Fruit fly (Drosophila melanogaster) whole organism, embryonic: ENCODE results near the gene Scm.

Experiments
- Ada2b ChIP-seq: fragments of 200-800 bp; sonication (Bioruptor generic); IDR thresholded peaks from 2 replicates; pipeline ENCODE4 v1.3.6; 2022; ENCODE audit warnings: missing biosample characterization, missing genetic modification characterization
- Atf3 ChIP-seq: fragments of 200-800 bp; sonication (Bioruptor generic); optimal IDR thresholded peaks from 3 replicates; lab custom pipeline; 2016; ENCODE audit warnings: missing biosample characterization, missing genetic modification characterization
- Blimp-1 ChIP-seq: fragments of 200-800 bp; sonication (Bioruptor generic); optimal IDR thresholded peaks from 3 replicates; lab custom pipeline; 2018; ENCODE audit warnings: missing biosample characterization, missing genetic modification characterization, mild to moderate bottlenecking, moderate library complexity, missing genetic modification reagents
- CG10321 ChIP-seq: fragments of 200-800 bp; sonication (Bioruptor generic); IDR thresholded peaks from 2 replicates; pipeline ENCODE4 v1.3.6; 2022; ENCODE audit warnings: missing biosample characterization, missing genetic modification characterization
- CG10543 ChIP-seq: fragments of 200-800 bp; sonication (Bioruptor generic); optimal IDR thresholded peaks from 3 replicates; lab custom pipeline; 2017; ENCODE audit warnings: missing biosample characterization, mild to moderate bottlenecking, missing genetic modification characterization, moderate library complexity
- CG11696 ChIP-seq: fragments of 200-800 bp; sonication (Bioruptor generic); IDR thresholded peaks from 2 replicates; pipeline ENCODE4 v1.3.6; 2022; ENCODE audit warnings: missing biosample characterization, missing genetic modification characterization
- CG12071 ChIP-seq: fragments of 200-800 bp; sonication (Bioruptor generic); optimal IDR thresholded peaks from 3 replicates; lab custom pipeline; 2018; ENCODE audit warnings: missing biosample characterization, mild to moderate bottlenecking, missing genetic modification characterization
- CG12155 ChIP-seq: fragments of 200-800 bp; sonication (Bioruptor generic); optimal IDR thresholded peaks from 3 replicates; lab custom pipeline; 2016; ENCODE audit warnings: missing biosample characterization, missing genetic modification characterization
- CG1233 ChIP-seq: fragments of 200-800 bp; sonication (Bioruptor generic); optimal IDR thresholded peaks from 4 replicates; lab custom pipeline; 2018; ENCODE audit warnings: missing biosample characterization, mild to moderate bottlenecking, missing genetic modification characterization
- CG2199 ChIP-seq: fragments of 200-800 bp; sonication (Bioruptor generic); IDR thresholded peaks from 3 replicates; pipeline ENCODE4 v1.3.6; 2022; ENCODE audit warnings: missing biosample characterization, missing genetic modification characterization
- CG2889 ChIP-seq: fragments of 200-800 bp; sonication (Bioruptor generic); IDR thresholded peaks from 3 replicates; pipeline ENCODE4 v1.3.6; 2022; ENCODE audit warnings: missing biosample characterization, missing genetic modification characterization
- CG30020 ChIP-seq: fragments of 200-800 bp; optimal IDR thresholded peaks from 2 replicates; lab custom pipeline; 2019; ENCODE audit warnings: missing biosample characterization, mild to moderate bottlenecking, missing genetic modification characterization, moderate library complexity
- CG32532 ChIP-seq: fragments of 200-800 bp; sonication (Bioruptor generic); IDR thresholded peaks from 2 replicates; pipeline ENCODE4 v1.3.6; 2022; ENCODE audit warnings: missing biosample characterization, missing genetic modification characterization
- CG33213 ChIP-seq: fragments of 200-800 bp; sonication (Bioruptor generic); optimal IDR thresholded peaks from 3 replicates; lab custom pipeline; 2016; ENCODE audit warnings: missing biosample characterization, missing genetic modification characterization
- CG4617 ChIP-seq: fragments of 200-800 bp; sonication (Bioruptor generic); optimal IDR thresholded peaks from 3 replicates; lab custom pipeline; 2016; ENCODE audit warnings: missing biosample characterization, missing genetic modification characterization, borderline replicate concordance
- CG7839 ChIP-seq: fragments of 200-800 bp; sonication (Bioruptor generic); optimal IDR thresholded peaks from 3 replicates; lab custom pipeline; 2018; ENCODE audit warnings: missing biosample characterization, mild to moderate bottlenecking, missing genetic modification characterization, moderate library complexity
- CG7928 ChIP-seq: fragments of 200-800 bp; sonication (Bioruptor generic); optimal IDR thresholded peaks from 2 replicates; lab custom pipeline; 2017; ENCODE audit warnings: missing biosample characterization, mild to moderate bottlenecking, missing genetic modification characterization
- CG9215 ChIP-seq: fragments of 200-800 bp; sonication (Bioruptor generic); IDR thresholded peaks from 2 replicates; pipeline ENCODE4 v1.3.6; 2022; ENCODE audit warnings: missing biosample characterization, missing genetic modification characterization
- CG9817 ChIP-seq: fragments of 200-800 bp; sonication (Bioruptor generic); optimal IDR thresholded peaks from 2 replicates; lab custom pipeline; 2018; ENCODE audit warnings: missing biosample characterization, mild to moderate bottlenecking, missing genetic modification characterization, moderate library complexity
- D ChIP-seq, 2 experiments: fragments of 200-800 bp in 1 of 2; fragments of >200 bp in 1 of 2; sonication (Bioruptor generic) in 1 of 2; optimal IDR thresholded peaks; 2 replicates in 1 of 2; 3 replicates in 1 of 2; lab custom pipeline; 2017; ENCODE audit warnings: mild to moderate bottlenecking in 1 of 2, missing biosample characterization in 1 of 2, missing genetic modification characterization in 1 of 2, missing genetic modification reagents in 1 of 2
- Deaf1 ChIP-seq: fragments of 200-800 bp; optimal IDR thresholded peaks from 3 replicates; lab custom pipeline; 2019; ENCODE audit warnings: missing biosample characterization, mild to moderate bottlenecking, missing genetic modification characterization, moderate library complexity
- Doc3 ChIP-seq: fragments of 200-800 bp; sonication (Bioruptor generic); IDR thresholded peaks from 3 replicates; pipeline ENCODE4 v1.3.6; 2022; ENCODE audit warnings: missing biosample characterization, missing genetic modification characterization; ENCODE audit not compliant: partially characterized antibody
- Fer1 ChIP-seq: fragments of 200-800 bp; sonication (Bioruptor generic); optimal IDR thresholded peaks from 2 replicates; lab custom pipeline; 2017; ENCODE audit warnings: missing biosample characterization, mild to moderate bottlenecking, missing genetic modification characterization
- HHEX ChIP-seq: fragments of 200-800 bp; sonication (Bioruptor generic); optimal IDR thresholded peaks from 3 replicates; lab custom pipeline; 2017; ENCODE audit warnings: missing biosample characterization, mild to moderate bottlenecking, missing genetic modification characterization, missing genetic modification reagents
- Hr3 ChIP-seq: fragments of 200-800 bp; sonication (Bioruptor generic); optimal IDR thresholded peaks from 3 replicates; lab custom pipeline; 2016; ENCODE audit warnings: missing biosample characterization, missing genetic modification characterization
- Sin3A ChIP-seq: fragments of >200 bp; optimal IDR thresholded peaks from 2 replicates; lab custom pipeline; 2018
- Six4 ChIP-seq: fragments of 200-800 bp; sonication (Bioruptor generic); optimal IDR thresholded peaks from 2 replicates; lab custom pipeline; 2016; ENCODE audit warnings: missing biosample characterization, missing genetic modification characterization
- Sry-β ChIP-seq: fragments of 200-800 bp; sonication (Bioruptor generic); optimal IDR thresholded peaks from 2 replicates; lab custom pipeline; 2018; ENCODE audit warnings: missing biosample characterization, mild to moderate bottlenecking, missing genetic modification characterization, moderate library complexity
- Usf ChIP-seq: fragments of 200-800 bp; sonication (Bioruptor generic); optimal IDR thresholded peaks from 2 replicates; lab custom pipeline; 2017; ENCODE audit warnings: missing genotype, missing biosample characterization, missing genetic modification characterization
- bbx ChIP-seq: fragments of 200-800 bp; sonication (Bioruptor generic); IDR thresholded peaks from 2 replicates; pipeline ENCODE4 v1.3.6; 2022; ENCODE audit warnings: missing biosample characterization, missing genetic modification characterization; ENCODE audit not compliant: partially characterized antibody
- cg ChIP-seq: fragments of 200-800 bp; sonication (Bioruptor generic); optimal IDR thresholded peaks from 3 replicates; lab custom pipeline; 2019; ENCODE audit warnings: missing biosample characterization, mild to moderate bottlenecking, missing genetic modification characterization, moderate library complexity
- chn ChIP-seq: fragments of 200-800 bp; sonication (Bioruptor generic); optimal IDR thresholded peaks from 2 replicates; lab custom pipeline; 2016; ENCODE audit warnings: missing biosample characterization, missing genetic modification characterization
- crc ChIP-seq: fragments of 200-800 bp; sonication (Bioruptor generic); optimal IDR thresholded peaks from 2 replicates; lab custom pipeline; 2016; ENCODE audit warnings: missing biosample characterization, missing genetic modification characterization
- dan ChIP-seq: fragments of 200-800 bp; sonication (Bioruptor generic); IDR thresholded peaks from 2 replicates; pipeline ENCODE4 v1.3.6; 2022; ENCODE audit warnings: missing biosample characterization, missing genetic modification characterization
- dmrt99B ChIP-seq: fragments of 200-800 bp; sonication (Bioruptor generic); optimal IDR thresholded peaks from 2 replicates; lab custom pipeline; 2018; ENCODE audit warnings: missing biosample characterization, mild to moderate bottlenecking, missing genetic modification characterization, moderate library complexity
- en ChIP-seq: fragments of 200-800 bp; sonication (Bioruptor generic); optimal IDR thresholded peaks from 2 replicates; lab custom pipeline; 2016; ENCODE audit warnings: missing biosample characterization, missing genetic modification characterization
- gcm ChIP-seq: fragments of 200-800 bp; sonication (Bioruptor generic); optimal IDR thresholded peaks from 2 replicates; lab custom pipeline; 2019; ENCODE audit warnings: missing biosample characterization, mild to moderate bottlenecking, missing genetic modification characterization, moderate library complexity
- ham ChIP-seq: fragments of 200-800 bp; sonication (Bioruptor generic); IDR thresholded peaks from 2 replicates; pipeline ENCODE4 v1.3.6; 2022; ENCODE audit warnings: missing biosample characterization, missing genetic modification characterization
- hkb ChIP-seq, 2 experiments: fragments of 200-800 bp in 1 of 2; fragments of >200 bp in 1 of 2; sonication (Bioruptor generic) in 1 of 2; IDR thresholded peaks in 1 of 2; optimal IDR thresholded peaks in 1 of 2; 2 replicates each; pipeline versions ENCODE4 v1.3.6 to Lab custom; 2017 to 2022; ENCODE audit warnings: missing biosample characterization in 1 of 2, missing genetic modification characterization in 1 of 2
- ken ChIP-seq: fragments of 200-800 bp; sonication (Bioruptor generic); IDR thresholded peaks from 3 replicates; pipeline ENCODE4 v1.3.6; 2022; ENCODE audit warnings: missing biosample characterization, missing genetic modification characterization
- kni ChIP-seq: fragments of 200-800 bp; sonication (Bioruptor generic); optimal IDR thresholded peaks from 3 replicates; lab custom pipeline; 2017; ENCODE audit warnings: mild to moderate bottlenecking, missing biosample characterization, missing genetic modification reagents, missing genetic modification characterization
- nerfin-2 ChIP-seq: fragments of 200-800 bp; sonication (Bioruptor generic); IDR thresholded peaks from 2 replicates; pipeline ENCODE4 v1.3.6; 2022; ENCODE audit warnings: missing biosample characterization, missing genetic modification characterization; ENCODE audit not compliant: partially characterized antibody
- nmo ChIP-seq: fragments of 200-800 bp; sonication (Bioruptor generic); optimal IDR thresholded peaks from 2 replicates; lab custom pipeline; 2018; ENCODE audit warnings: missing biosample characterization, mild to moderate bottlenecking, missing genetic modification characterization, moderate library complexity
- pho ChIP-seq: fragments of 200-800 bp; sonication (Bioruptor generic); optimal IDR thresholded peaks from 2 replicates; lab custom pipeline; 2016; ENCODE audit warnings: missing biosample characterization, missing genetic modification characterization
- schlank ChIP-seq: fragments of 200-800 bp; sonication (Bioruptor generic); optimal IDR thresholded peaks from 2 replicates; lab custom pipeline; 2018; ENCODE audit warnings: missing biosample characterization, mild to moderate bottlenecking, missing genetic modification characterization
- tio ChIP-seq: fragments of 200-800 bp; sonication (Bioruptor generic); optimal IDR thresholded peaks from 2 replicates; lab custom pipeline; 2017; ENCODE audit warnings: missing biosample characterization, missing genetic modification characterization, inconsistent platforms
- unpg ChIP-seq: fragments of 200-800 bp; sonication (Bioruptor generic); optimal IDR thresholded peaks from 3 replicates; lab custom pipeline; 2018; ENCODE audit warnings: missing biosample characterization, mild to moderate bottlenecking, missing genetic modification characterization, moderate library complexity
- yki ChIP-seq: fragments of >200 bp; optimal IDR thresholded peaks from 3 replicates; lab custom pipeline; 2018
- zf30C ChIP-seq: fragments of 200-800 bp; sonication (Bioruptor generic); optimal IDR thresholded peaks from 3 replicates; lab custom pipeline; 2018; ENCODE audit warnings: missing biosample characterization, mild to moderate bottlenecking, missing genetic modification characterization

Gene Scm

DNA sequence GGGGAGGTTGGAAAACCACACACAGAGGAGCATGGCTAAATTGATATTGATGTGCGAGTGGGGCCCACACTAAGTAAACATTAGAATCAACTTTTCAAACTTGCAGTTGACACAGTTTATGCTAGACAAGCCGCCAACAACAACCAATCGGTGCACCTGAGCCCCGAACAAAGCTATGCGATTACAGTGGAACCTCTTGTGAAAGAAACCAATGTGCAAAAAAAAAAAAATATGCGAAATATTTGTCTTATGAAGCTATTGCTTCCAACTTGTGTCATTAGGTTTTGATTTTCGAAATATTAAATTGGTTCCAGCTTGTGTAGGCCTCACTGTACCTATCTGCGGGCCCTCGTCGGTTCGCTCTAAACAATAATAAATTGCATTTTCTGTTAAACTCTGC, 19.1 kb downstream of the Scm start (continued):
- TF ChIP-seq CG2199 (0 out of 3 replicates have a peak, but pooled peaks have one; percentile 42), CG30020 (tag; lab: Kevin White, UChicago) (no peak), CG12155 (GFP tag; lab: Kevin White, UChicago) (peak; percentile 43), nmo (peak; percentile 81), bbx (GFP tag; lab: Robert Waterston, UW) (no peak), Sry-β (GFP tag; lab: Kevin White, UChicago) (no peak), CG10321 (peak; percentile 35; the same call in 1 of the 2 replicates), CG1233 (GFP tag; lab: Kevin White, UChicago) (peak; percentile 66), pho (GFP tag; lab: Kevin White, UChicago) (peak; percentile 35), ham (GFP tag; lab: Robert Waterston, UW) (no peak), Atf3 (GFP tag; lab: Kevin White, UChicago) (peak; percentile 68), CG10543 (no peak), tio (GFP tag; lab: Kevin White, UChicago) (peak; percentile 42), Sin3A (lab: Kevin White, UChicago) (no peak), D (optimal IDR thresholded peaks at IDR 0.05; lab: Kevin White, UChicago) (no peak), D (GFP tag; optimal IDR thresholded peaks at IDR 0.05; lab: Kevin White, UChicago) (peak; percentile 60), yki (lab: Kevin White, UChicago) (no peak), CG33213 (GFP tag; lab: Kevin White, UChicago) (peak; percentile 56), dan (GFP tag; lab: Robert Waterston, UW) (no peak), kni (GFP tag; lab: Kevin White, UChicago) (peak; percentile 30), schlank (tag; lab: Kevin White, UChicago) (peak; percentile 2), HHEX (GFP tag; lab: Kevin White, UChicago) (peak; percentile 60), CG32532 (GFP tag; lab: Robert Waterston, UW) (peak; percentile 74), ken (GFP tag; lab: Robert Waterston, UW) (peak; percentile 82; the same call in 2 of the 3 replicates), Doc3 (no peak), en (GFP tag; lab: Kevin White, UChicago) (peak; percentile 61), Six4 (peak; percentile 62), cg (GFP tag; lab: Kevin White, UChicago) (no peak), Deaf1 (no peak)

DNA sequence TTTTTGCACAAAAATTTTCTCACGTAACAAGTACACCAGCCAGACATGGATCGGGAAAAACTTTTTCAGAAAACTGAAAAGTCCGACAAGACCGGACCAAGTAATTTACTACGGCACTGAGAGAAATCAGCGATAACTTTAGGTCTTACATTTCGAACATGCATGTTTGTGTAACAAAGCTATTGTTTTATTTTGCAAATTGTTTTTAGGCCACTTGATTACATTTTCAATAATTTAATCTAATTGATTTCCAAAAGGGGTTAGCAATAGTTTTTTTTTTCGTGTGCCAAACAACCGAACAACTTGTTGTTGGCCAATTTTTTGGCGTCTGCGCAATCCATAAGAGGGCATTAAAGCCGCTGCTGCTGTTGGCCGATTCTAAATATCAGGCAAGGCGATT, 24.3 kb downstream of the Scm start:
- TF ChIP-seq Fer1 (GFP tag; lab: Kevin White, UChicago), result peak; percentile 80
- TF ChIP-seq gcm, result no peak
- TF ChIP-seq Six4, result peak; percentile 37
- TF ChIP-seq chn (GFP tag; lab: Kevin White, UChicago), result no peak
- no peak for TF ChIP-seq nerfin-2
- TF ChIP-seq CG2889 (GFP tag; lab: Robert Waterston, UW), result 0 out of 3 replicates have a peak, but pooled peaks have one; percentile 27
- TF ChIP-seq Blimp-1 (GFP tag; lab: Kevin White, UChicago), result peak; percentile 57
- no peak for TF ChIP-seq crc (GFP tag; lab: Kevin White, UChicago)
- TF ChIP-seq CG4617 (GFP tag; lab: Kevin White, UChicago), result no peak
- peak; percentile 69 for TF ChIP-seq CG7839
- TF ChIP-seq hkb (optimal IDR thresholded peaks at IDR 0.05; lab: Kevin White, UChicago), result no peak
- TF ChIP-seq hkb (GFP tag; IDR thresholded peaks at IDR 0.05; lab: Robert Waterston, UW), result peak; percentile 86
- peak; percentile 75 for TF ChIP-seq dmrt99B (tag; lab: Kevin White, UChicago)
- no peak for TF ChIP-seq Usf (GFP tag; lab: Kevin White, UChicago)
- peak; percentile 12 for TF ChIP-seq CG7928 (GFP tag; lab: Kevin White, UChicago)
- peak; percentile 67 for TF ChIP-seq unpg (GFP tag; lab: Kevin White, UChicago)
- peak; percentile 7 for TF ChIP-seq schlank (tag; lab: Kevin White, UChicago)
- peak; percentile 33 for TF ChIP-seq CG9817
- no peak for TF ChIP-seq CG11696 (GFP tag; lab: Robert Waterston, UW)
- TF ChIP-seq CG9215 (GFP tag; lab: Robert Waterston, UW), result peak; percentile 32; the same call in 1 of the 2 replicates
- TF ChIP-seq zf30C, result no peak
- peak; percentile 74 for TF ChIP-seq Ada2b (GFP tag; lab: Robert Waterston, UW)
- TF ChIP-seq CG12071 (GFP tag; lab: Kevin White, UChicago), result peak; percentile 67
- TF ChIP-seq Hr3 (GFP tag; lab: Kevin White, UChicago), result peak; percentile 45
- TF ChIP-seq dan (GFP tag; lab: Robert Waterston, UW), result no peak
- no peak for TF ChIP-seq cg (GFP tag; lab: Kevin White, UChicago)
- no peak for TF ChIP-seq kni (GFP tag; lab: Kevin White, UChicago)
